Fruit fly (Drosophila melanogaster) whole organism, wandering third instar larva: ENCODE results near the gene opm.
A peak's percentile ranks its signal among the peaks of the same experiment; 100 is the strongest.

Experiments
- Abd-B ChIP-seq: fragments of >200 bp; optimal IDR thresholded peaks from 2 replicates; lab custom pipeline; 2017; ENCODE audit warnings: missing biosample characterization, missing genetic modification characterization
- CG32264 ChIP-seq: fragments of 200-800 bp; sonication (Bioruptor generic); optimal IDR thresholded peaks from 2 replicates; lab custom pipeline; 2016; ENCODE audit warnings: missing biosample characterization, missing genetic modification characterization
- CG9705 ChIP-seq: fragments of 200-800 bp; sonication (Bioruptor generic); optimal IDR thresholded peaks from 2 replicates; lab custom pipeline; 2018; ENCODE audit warnings: missing biosample characterization, mild to moderate bottlenecking, missing genetic modification characterization
- CrebA ChIP-seq: fragments of 200-800 bp; sonication (Bioruptor generic); optimal IDR thresholded peaks from 2 replicates; lab custom pipeline; 2016; ENCODE audit warnings: missing biosample characterization, mild to moderate bottlenecking, missing genetic modification characterization, borderline replicate concordance
- Dfd ChIP-seq: fragments of >200 bp; optimal IDR thresholded peaks from 2 replicates; lab custom pipeline; 2017; ENCODE audit warnings: missing biosample characterization, missing genetic modification characterization
- Dif ChIP-seq: fragments of 200-275, 200-300 bp; sonication (Bioruptor generic); optimal IDR thresholded peaks from 2 replicates; lab custom pipeline; 2018; ENCODE audit warnings: missing biosample characterization, missing genetic modification characterization; ENCODE audit not compliant: partially characterized antibody
- GATAd ChIP-seq: sonication (Bioruptor generic); optimal IDR thresholded peaks from 2 replicates; lab custom pipeline; 2016; ENCODE audit warnings: missing biosample characterization, missing genetic modification characterization
- HLH106 ChIP-seq: fragments of 200-800 bp; optimal IDR thresholded peaks from 3 replicates; lab custom pipeline; 2019; ENCODE audit warnings: missing biosample characterization, mild to moderate bottlenecking, missing genetic modification characterization, moderate library complexity
- Hnf4 ChIP-seq: fragments of 200-800 bp; sonication (Bioruptor generic); optimal IDR thresholded peaks from 2 replicates; lab custom pipeline; 2016; ENCODE audit warnings: missing biosample characterization, mild to moderate bottlenecking, missing genetic modification characterization
- Hr78 ChIP-seq: fragments of >200 bp; optimal IDR thresholded peaks from 2 replicates; lab custom pipeline; 2017; ENCODE audit warnings: missing biosample characterization, missing genetic modification characterization
- Hr83 ChIP-seq: fragments of 200-300 bp; sonication (Bioruptor generic); optimal IDR thresholded peaks from 2 replicates; lab custom pipeline; 2016; ENCODE audit warnings: missing biosample characterization, mild to moderate bottlenecking, missing genetic modification characterization, moderate library complexity; ENCODE audit not compliant: poor library complexity, severe bottlenecking
- Jra ChIP-seq: sonication (Bioruptor generic); optimal IDR thresholded peaks from 2 replicates; lab custom pipeline; 2016; ENCODE audit warnings: missing biosample characterization, missing genetic modification characterization
- Mio ChIP-seq: sonication (Bioruptor generic); optimal IDR thresholded peaks from 2 replicates; lab custom pipeline; 2016; ENCODE audit warnings: missing biosample characterization, missing genetic modification characterization
- Myc ChIP-seq: fragments of >200 bp; optimal IDR thresholded peaks from 2 replicates; lab custom pipeline; 2017
- N ChIP-seq: fragments of >200 bp; optimal IDR thresholded peaks from 2 replicates; lab custom pipeline; 2018; ENCODE audit warnings: missing biosample characterization, missing external identifiers, missing genetic modification characterization
- OdsH ChIP-seq: fragments of 200-800 bp; sonication (Bioruptor generic); optimal IDR thresholded peaks from 2 replicates; lab custom pipeline; 2016; ENCODE audit warnings: missing biosample characterization, mild to moderate bottlenecking, missing genetic modification characterization
- Rel ChIP-seq, 2 experiments: fragments of 200-800 bp; sonication (Bioruptor generic) in 1 of 2; optimal IDR thresholded peaks; 2 replicates in 1 of 2; 3 replicates in 1 of 2; lab custom pipeline; 2016 to 2019; ENCODE audit warnings: mild to moderate bottlenecking in 2 of 2, missing biosample characterization in 2 of 2, missing genetic modification characterization in 2 of 2, moderate library complexity in 1 of 2
- Sp1 ChIP-seq: fragments of 200-800 bp; sonication (Bioruptor generic); optimal IDR thresholded peaks from 3 replicates; lab custom pipeline; 2019; ENCODE audit warnings: missing biosample characterization, mild to moderate bottlenecking, missing genetic modification characterization, moderate library complexity
- Vsx2 ChIP-seq: fragments of 200-300, 225-300 bp; sonication (Bioruptor generic); optimal IDR thresholded peaks from 2 replicates; lab custom pipeline; 2018; ENCODE audit warnings: missing biosample characterization, missing genetic modification characterization; ENCODE audit not compliant: partially characterized antibody
- br ChIP-seq: fragments of 200-800 bp; sonication (Bioruptor generic); optimal IDR thresholded peaks from 2 replicates; lab custom pipeline; 2016; ENCODE audit warnings: missing biosample characterization, missing genetic modification characterization
- brk ChIP-seq: fragments of 200-800 bp; sonication (Bioruptor generic); optimal IDR thresholded peaks from 2 replicates; lab custom pipeline; 2016; ENCODE audit warnings: missing biosample characterization, mild to moderate bottlenecking, missing genetic modification characterization
- dl ChIP-seq, 2 experiments: fragments of 175-275, 200-275 bp in 1 of 2; fragments of 200-275 bp in 1 of 2; sonication (Bioruptor generic); optimal IDR thresholded peaks; lab custom pipeline; 2018; ENCODE audit warnings: mild to moderate bottlenecking in 2 of 2, missing biosample characterization in 2 of 2, missing genetic modification characterization in 2 of 2, moderate library complexity in 2 of 2; ENCODE audit not compliant: partially characterized antibody in 2 of 2, insufficient read depth in 1 of 2
- dmrt93B ChIP-seq: fragments of 200-800 bp; sonication (Bioruptor generic); optimal IDR thresholded peaks from 2 replicates; lab custom pipeline; 2018; ENCODE audit warnings: missing biosample characterization, mild to moderate bottlenecking, missing genetic modification characterization
- dsf ChIP-seq: sonication (Bioruptor generic); optimal IDR thresholded peaks from 2 replicates; lab custom pipeline; 2016; ENCODE audit warnings: missing biosample characterization, missing genetic modification characterization, borderline replicate concordance
- ey ChIP-seq: fragments of 200-800 bp; sonication (Bioruptor generic); optimal IDR thresholded peaks from 2 replicates; lab custom pipeline; 2016; ENCODE audit warnings: missing biosample characterization, missing genetic modification characterization
- foxo ChIP-seq, 2 experiments: fragments of 200-800 bp; sonication (Bioruptor generic); optimal IDR thresholded peaks; 2 replicates in 1 of 2; 3 replicates in 1 of 2; lab custom pipeline; 2016 to 2017; ENCODE audit warnings: missing biosample characterization in 2 of 2, missing genetic modification characterization in 2 of 2
- fru ChIP-seq: fragments of 200-800 bp; sonication (Bioruptor generic); optimal IDR thresholded peaks from 3 replicates; lab custom pipeline; 2016; ENCODE audit warnings: missing biosample characterization, mild to moderate bottlenecking, missing genetic modification characterization
- h ChIP-seq: fragments of 200-800 bp; sonication (Bioruptor generic); optimal IDR thresholded peaks from 3 replicates; lab custom pipeline; 2016; ENCODE audit warnings: missing biosample characterization, mild to moderate bottlenecking, missing genetic modification characterization
- jim ChIP-seq: fragments of 175-275, 200-325 bp; sonication (Bioruptor generic); optimal IDR thresholded peaks from 2 replicates; lab custom pipeline; 2016; ENCODE audit warnings: missing biosample characterization, mild to moderate bottlenecking, missing genetic modification characterization
- lola ChIP-seq: fragments of >200 bp; optimal IDR thresholded peaks from 2 replicates; lab custom pipeline; 2017; ENCODE audit warnings: missing biosample characterization, missing genetic modification characterization
- pan ChIP-seq: fragments of >200 bp; optimal IDR thresholded peaks from 2 replicates; lab custom pipeline; 2017
- psq ChIP-seq: fragments of 200-800 bp; sonication (Bioruptor generic); optimal IDR thresholded peaks from 3 replicates; lab custom pipeline; 2017; ENCODE audit warnings: missing biosample characterization, mild to moderate bottlenecking, missing genetic modification characterization, moderate library complexity
- rgr ChIP-seq: fragments of 200-800 bp; sonication (Bioruptor generic); optimal IDR thresholded peaks from 3 replicates; lab custom pipeline; 2016; ENCODE audit warnings: missing biosample characterization, mild to moderate bottlenecking, missing genetic modification characterization
- sage ChIP-seq: fragments of 200-800 bp; sonication (Bioruptor generic); optimal IDR thresholded peaks from 2 replicates; lab custom pipeline; 2016; ENCODE audit warnings: missing biosample characterization, mild to moderate bottlenecking, missing genetic modification characterization
- sv ChIP-seq: fragments of 200-800 bp; sonication (Bioruptor generic); optimal IDR thresholded peaks from 3 replicates; lab custom pipeline; 2016; ENCODE audit warnings: missing biosample characterization, missing genetic modification characterization
- tai ChIP-seq: sonication (Bioruptor generic); optimal IDR thresholded peaks from 2 replicates; lab custom pipeline; 2016; ENCODE audit warnings: missing biosample characterization, missing genetic modification characterization
- usp ChIP-seq: fragments of >200 bp; optimal IDR thresholded peaks from 2 replicates; lab custom pipeline; 2017; ENCODE audit warnings: missing biosample characterization, missing genetic modification characterization
- woc ChIP-seq: sonication (Bioruptor generic); optimal IDR thresholded peaks from 2 replicates; lab custom pipeline; 2016; ENCODE audit warnings: missing biosample characterization, mild to moderate bottlenecking, missing genetic modification characterization

Gene opm

dm6 chrX:15021021-15021477 is 45.2 kb downstream of the opm start:
- TF ChIP-seq brk (GFP tag; lab: Kevin White, UChicago) (peak; percentile 59), usp (GFP tag; lab: Kevin White, UChicago) (no peak), Hr83 (GFP tag; lab: Kevin White, UChicago) (no peak), br (GFP tag; lab: Kevin White, UChicago) (peak; percentile 21), sv (GFP tag; lab: Kevin White, UChicago) (peak; percentile 29), N (GFP tag; lab: Kevin White, UChicago) (no peak), Vsx2 (GFP tag; lab: Kevin White, UChicago) (no peak), rgr (GFP tag; lab: Kevin White, UChicago) (peak; percentile 77), tai (GFP tag; lab: Kevin White, UChicago) (no peak), OdsH (GFP tag; lab: Kevin White, UChicago) (peak; percentile 66), Abd-B (no peak), dmrt93B (peak; percentile 56), GATAd (GFP tag; lab: Kevin White, UChicago) (no peak), psq (GFP tag; lab: Kevin White, UChicago) (peak; percentile 90), dsf (GFP tag; lab: Kevin White, UChicago) (no peak), dl (GFP tag; optimal IDR thresholded peaks at IDR 0.05; lab: Kevin White, UChicago; ENCODE audit: insufficient read depth in 1 of 2, partially characterized antibody in 2 of 2) (no peak), Mio (GFP tag; lab: Kevin White, UChicago) (no peak), Myc (lab: Kevin White, UChicago) (no peak), Dif (GFP tag; lab: Kevin White, UChicago) (no peak), Rel (GFP tag; optimal IDR thresholded peaks at IDR 0.05; lab: Kevin White, UChicago) (no peak), Rel (tag; optimal IDR thresholded peaks at IDR 0.05; lab: Kevin White, UChicago) (no peak), fru (GFP tag; lab: Kevin White, UChicago) (peak; percentile 73), woc (GFP tag; lab: Kevin White, UChicago) (peak; percentile 31), foxo (GFP tag; optimal IDR thresholded peaks at IDR 0.05; lab: Kevin White, UChicago) (peak in 1 of 2 experiments; percentile 78), jim (GFP tag; lab: Kevin White, UChicago) (no peak), CG32264 (GFP tag; lab: Kevin White, UChicago) (no peak), Dfd (GFP tag; lab: Kevin White, UChicago) (no peak), Jra (GFP tag; lab: Kevin White, UChicago) (no peak), ey (peak; percentile 36), CG9705 (GFP tag; lab: Kevin White, UChicago) (no peak), sage (GFP tag; lab: Kevin White, UChicago) (peak; percentile 18), pan (lab: Kevin White, UChicago) (no peak), h (GFP tag; lab: Kevin White, UChicago) (peak; percentile 65), CrebA (GFP tag; lab: Kevin White, UChicago) (no peak), lola (no peak), Hnf4 (GFP tag; lab: Kevin White, UChicago) (no peak), Hr78 (no peak), Sp1 (GFP tag; lab: Kevin White, UChicago) (peak; percentile 81), HLH106 (tag; lab: Kevin White, UChicago) (peak; percentile 80)

- TF ChIP-seq Abd-B, result no peak
- TF ChIP-seq rgr (GFP tag; lab: Kevin White, UChicago), result no peak
- no peak for TF ChIP-seq tai (GFP tag; lab: Kevin White, UChicago)
- TF ChIP-seq CrebA (GFP tag; lab: Kevin White, UChicago), result no peak
- TF ChIP-seq Dfd (GFP tag; lab: Kevin White, UChicago), result no peak
- TF ChIP-seq jim (GFP tag; lab: Kevin White, UChicago), result no peak
- TF ChIP-seq sage (GFP tag; lab: Kevin White, UChicago), result no peak
- no peak for TF ChIP-seq Hr78
Observed at dm6 chrX:15019413-15019812, 46.8 kb downstream of the opm start.
